Fruit fly (Drosophila melanogaster) whole organism, embryonic: ENCODE measurements around the gene Pdi.

Experiments
- ATbp ChIP-seq: fragments of 200-800 bp; sonication (Bioruptor generic); optimal IDR thresholded peaks from 2 replicates; lab custom pipeline; 2017; ENCODE audit warnings: missing biosample characterization, mild to moderate bottlenecking, missing genetic modification characterization, missing genetic modification reagents
- Asciz ChIP-seq: fragments of 200-800 bp; sonication (Bioruptor generic); optimal IDR thresholded peaks from 2 replicates; lab custom pipeline; 2017; ENCODE audit warnings: missing biosample characterization, mild to moderate bottlenecking, missing genetic modification characterization, missing genetic modification reagents
- Bteb2 ChIP-seq: fragments of 200-800 bp; sonication (Bioruptor generic); optimal IDR thresholded peaks from 2 replicates; lab custom pipeline; 2016; ENCODE audit warnings: missing biosample characterization, missing genetic modification characterization
- CG10462 ChIP-seq: fragments of 200-800 bp; sonication (Bioruptor generic); optimal IDR thresholded peaks from 2 replicates; lab custom pipeline; 2016; ENCODE audit warnings: missing biosample characterization, missing genetic modification characterization
- CG11093 ChIP-seq: fragments of 200-800 bp; sonication (Bioruptor generic); IDR thresholded peaks from 3 replicates; pipeline ENCODE4 v1.3.6; 2022; ENCODE audit warnings: missing biosample characterization, missing genetic modification characterization
- CG12236 ChIP-seq: fragments of 200-800 bp; sonication (Bioruptor generic); optimal IDR thresholded peaks from 2 replicates; lab custom pipeline; 2016; ENCODE audit warnings: missing biosample characterization, missing genetic modification characterization
- CG12299 ChIP-seq: fragments of 200-800 bp; sonication (Bioruptor generic); optimal IDR thresholded peaks from 2 replicates; lab custom pipeline; 2018; ENCODE audit warnings: missing biosample characterization, mild to moderate bottlenecking, missing genetic modification characterization
- CG14441 ChIP-seq: fragments of 200-800 bp; sonication (Bioruptor generic); IDR thresholded peaks from 2 replicates; pipeline ENCODE4 v1.3.6; 2022; ENCODE audit warnings: missing biosample characterization, missing genetic modification characterization
- CG15269 ChIP-seq: fragments of 200-800 bp; sonication (Bioruptor generic); optimal IDR thresholded peaks from 2 replicates; lab custom pipeline; 2018; ENCODE audit warnings: missing biosample characterization, mild to moderate bottlenecking, missing genetic modification characterization, moderate library complexity
- CG17385 ChIP-seq: fragments of 200-800 bp; sonication (Bioruptor generic); optimal IDR thresholded peaks from 3 replicates; lab custom pipeline; 2018; ENCODE audit warnings: missing biosample characterization, mild to moderate bottlenecking, missing genetic modification characterization
- CG30431 ChIP-seq: fragments of 200-800 bp; sonication (Bioruptor generic); optimal IDR thresholded peaks from 2 replicates; lab custom pipeline; 2017; ENCODE audit warnings: missing biosample characterization, missing genetic modification characterization
- CG31224 ChIP-seq: fragments of 200-800 bp; sonication (Bioruptor generic); IDR thresholded peaks from 2 replicates; pipeline ENCODE4 v1.3.6; 2022; ENCODE audit warnings: missing biosample characterization, missing genetic modification characterization
- CG31441 ChIP-seq: fragments of 200-800 bp; sonication (Bioruptor generic); IDR thresholded peaks from 2 replicates; pipeline ENCODE4 v1.3.6; 2022; ENCODE audit warnings: missing biosample characterization, missing genetic modification characterization
- CG6175 ChIP-seq: fragments of 200-800 bp; sonication (Bioruptor generic); IDR thresholded peaks from 3 replicates; pipeline ENCODE4 v1.3.6; 2022; ENCODE audit warnings: missing biosample characterization, missing genetic modification characterization
- CG8388 ChIP-seq: fragments of 200-800 bp; sonication (Bioruptor generic); optimal IDR thresholded peaks from 2 replicates; lab custom pipeline; 2019; ENCODE audit warnings: missing biosample characterization, mild to moderate bottlenecking, missing genetic modification characterization, moderate library complexity
- CG8478 ChIP-seq: fragments of >200 bp; optimal IDR thresholded peaks from 2 replicates; lab custom pipeline; 2018
- Camta ChIP-seq: fragments of 200-800 bp; sonication (Bioruptor generic); optimal IDR thresholded peaks from 2 replicates; lab custom pipeline; 2016; ENCODE audit warnings: missing biosample characterization, missing genetic modification characterization
- D19A ChIP-seq: fragments of 200-800 bp; optimal IDR thresholded peaks from 3 replicates; lab custom pipeline; 2019; ENCODE audit warnings: missing biosample characterization, mild to moderate bottlenecking, missing genetic modification characterization, moderate library complexity
- Dbx ChIP-seq: fragments of 200-800 bp; sonication (Bioruptor generic); IDR thresholded peaks from 3 replicates; pipeline ENCODE4 v1.3.6; 2022; ENCODE audit warnings: missing biosample characterization, missing genetic modification characterization
- Dref ChIP-seq: fragments of 200-800 bp; sonication (Bioruptor generic); IDR thresholded peaks from 2 replicates; pipeline ENCODE4 v1.3.6; 2022; ENCODE audit warnings: missing biosample characterization, missing genetic modification characterization
- ERR ChIP-seq: fragments of 200-800 bp; sonication (Bioruptor generic); optimal IDR thresholded peaks from 2 replicates; lab custom pipeline; 2016; ENCODE audit warnings: missing biosample characterization, missing genetic modification characterization
- HmgD ChIP-seq: fragments of 200-800 bp; sonication (Bioruptor generic); optimal IDR thresholded peaks from 3 replicates; lab custom pipeline; 2016; ENCODE audit warnings: missing biosample characterization, missing genetic modification characterization
- Hr78 ChIP-seq, 2 experiments: fragments of 200-800 bp in 1 of 2; fragments of >200 bp in 1 of 2; sonication (Bioruptor generic) in 1 of 2; optimal IDR thresholded peaks; 2 replicates each; lab custom pipeline; 2017 to 2019; ENCODE audit warnings: missing biosample characterization in 2 of 2, missing genetic modification characterization in 2 of 2, mild to moderate bottlenecking in 1 of 2, moderate library complexity in 1 of 2
- NC2α ChIP-seq: fragments of 200-800 bp; sonication (Bioruptor generic); optimal IDR thresholded peaks from 2 replicates; lab custom pipeline; 2016; ENCODE audit warnings: missing biosample characterization, missing genetic modification characterization
- Nf-YB ChIP-seq: fragments of 200-800 bp; sonication (Bioruptor generic); optimal IDR thresholded peaks from 3 replicates; lab custom pipeline; 2019; ENCODE audit warnings: missing biosample characterization, mild to moderate bottlenecking, missing genetic modification characterization, moderate library complexity
- Optix ChIP-seq: fragments of 200-800 bp; sonication (Bioruptor generic); IDR thresholded peaks from 3 replicates; pipeline ENCODE4 v1.3.6; 2022; ENCODE audit warnings: missing biosample characterization, missing genetic modification characterization
- Ptx1 ChIP-seq: fragments of 200-800 bp; sonication (Bioruptor generic); IDR thresholded peaks from 2 replicates; pipeline ENCODE4 v1.3.6; 2022; ENCODE audit warnings: missing biosample characterization, missing genetic modification characterization
- Sox100B ChIP-seq: fragments of 200-800 bp; sonication (Bioruptor generic); optimal IDR thresholded peaks from 3 replicates; lab custom pipeline; 2018; ENCODE audit warnings: missing biosample characterization, mild to moderate bottlenecking, missing genetic modification characterization
- Sry-δ ChIP-seq: fragments of 200-800 bp; sonication (Bioruptor generic); optimal IDR thresholded peaks from 2 replicates; lab custom pipeline; 2016; ENCODE audit warnings: missing biosample characterization, missing genetic modification characterization
- bab2 ChIP-seq: fragments of 200-800 bp; sonication (Bioruptor generic); optimal IDR thresholded peaks from 2 replicates; lab custom pipeline; 2016; ENCODE audit warnings: missing biosample characterization, missing genetic modification characterization
- disco-r ChIP-seq: fragments of 200-800 bp; sonication (Bioruptor generic); optimal IDR thresholded peaks from 2 replicates; lab custom pipeline; 2016; ENCODE audit warnings: missing biosample characterization, missing genetic modification characterization
- dpn ChIP-seq, 2 experiments: fragments of 200-800 bp; sonication (Bioruptor generic); optimal IDR thresholded peaks; 3 replicates each; lab custom pipeline; 2016; ENCODE audit warnings: missing biosample characterization in 2 of 2, missing genetic modification characterization in 2 of 2
- fd96Cb ChIP-seq: fragments of 200-800 bp; sonication (Bioruptor generic); optimal IDR thresholded peaks from 2 replicates; lab custom pipeline; 2018; ENCODE audit warnings: missing biosample characterization, mild to moderate bottlenecking, missing genetic modification characterization, moderate library complexity
- fru ChIP-seq: fragments of >200 bp; optimal IDR thresholded peaks from 2 replicates; lab custom pipeline; 2017
- h ChIP-seq: fragments of >200 bp; optimal IDR thresholded peaks from 2 replicates; lab custom pipeline; 2017
- ham ChIP-seq: fragments of 200-800 bp; sonication (Bioruptor generic); IDR thresholded peaks from 2 replicates; pipeline ENCODE4 v1.3.6; 2022; ENCODE audit warnings: missing biosample characterization, missing genetic modification characterization
- jigr1 ChIP-seq: fragments of 200-800 bp; sonication (Bioruptor generic); IDR thresholded peaks from 3 replicates; pipeline ENCODE4 v1.3.6; 2022; ENCODE audit warnings: missing biosample characterization, missing genetic modification characterization
- klu ChIP-seq: fragments of 200-800 bp; sonication (Bioruptor generic); IDR thresholded peaks from 2 replicates; pipeline ENCODE4 v1.3.6; 2022; ENCODE audit warnings: missing biosample characterization, missing genetic modification characterization
- mirr ChIP-seq: fragments of 200-800 bp; sonication (Bioruptor generic); optimal IDR thresholded peaks from 3 replicates; lab custom pipeline; 2018; ENCODE audit warnings: missing biosample characterization, mild to moderate bottlenecking, missing genetic modification characterization
- nerfin-2 ChIP-seq: fragments of 200-800 bp; sonication (Bioruptor generic); IDR thresholded peaks from 2 replicates; pipeline ENCODE4 v1.3.6; 2022; ENCODE audit warnings: missing biosample characterization, missing genetic modification characterization; ENCODE audit not compliant: partially characterized antibody
- odd ChIP-seq: fragments of 200-800 bp; sonication (Bioruptor generic); optimal IDR thresholded peaks from 2 replicates; lab custom pipeline; 2017; ENCODE audit warnings: missing biosample characterization, mild to moderate bottlenecking, missing genetic modification characterization
- pho ChIP-seq: fragments of 200-800 bp; sonication (Bioruptor generic); optimal IDR thresholded peaks from 2 replicates; lab custom pipeline; 2016; ENCODE audit warnings: missing biosample characterization, missing genetic modification characterization
- ranshi ChIP-seq: fragments of 200-800 bp; sonication (Bioruptor generic); IDR thresholded peaks from 2 replicates; pipeline ENCODE4 v1.3.6; 2022; ENCODE audit warnings: missing biosample characterization, missing genetic modification characterization
- row ChIP-seq: fragments of 200-800 bp; sonication (Bioruptor generic); IDR thresholded peaks from 3 replicates; pipeline ENCODE4 v1.3.6; 2022; ENCODE audit warnings: missing biosample characterization, missing genetic modification characterization
- sd ChIP-seq: fragments of 200-800 bp; sonication (Bioruptor generic); optimal IDR thresholded peaks from 3 replicates; lab custom pipeline; 2018; ENCODE audit warnings: missing biosample characterization, mild to moderate bottlenecking, missing genetic modification characterization, moderate library complexity
- sens-2 ChIP-seq: fragments of 200-800 bp; sonication (Bioruptor generic); IDR thresholded peaks from 2 replicates; pipeline ENCODE4 v1.3.6; 2022; ENCODE audit warnings: missing biosample characterization, missing genetic modification characterization
- so ChIP-seq: fragments of 200-800 bp; sonication (Bioruptor generic); IDR thresholded peaks from 3 replicates; pipeline ENCODE4 v1.3.6; 2022; ENCODE audit warnings: missing biosample characterization, missing genetic modification characterization
- sob ChIP-seq: fragments of 200-800 bp; sonication (Bioruptor generic); IDR thresholded peaks from 2 replicates; pipeline ENCODE4 v1.3.6; 2022; ENCODE audit warnings: missing biosample characterization, missing genetic modification characterization
- z ChIP-seq: fragments of 200-800 bp; sonication (Bioruptor generic); IDR thresholded peaks from 3 replicates; pipeline ENCODE4 v1.3.6; 2022; ENCODE audit warnings: missing biosample characterization, missing genetic modification characterization
- zen ChIP-seq: fragments of 200-800 bp; sonication (Bioruptor generic); optimal IDR thresholded peaks from 3 replicates; lab custom pipeline; 2018; ENCODE audit warnings: missing biosample characterization, mild to moderate bottlenecking, missing genetic modification characterization, moderate library complexity
- zfh2 ChIP-seq: fragments of 200-800 bp; sonication (Bioruptor generic); optimal IDR thresholded peaks from 2 replicates; lab custom pipeline; 2016; ENCODE audit warnings: missing biosample characterization, missing genetic modification characterization

Gene Pdi

dm6 chr3L:15158330-15159114 lies 15.9 kb upstream of the Pdi start, which contains the start of the genes Msh6 and Prp31 (continued):
- TF ChIP-seq ERR (no peak), bab2 (GFP tag; lab: Kevin White, UChicago) (peak; percentile 75), fd96Cb (tag; lab: Kevin White, UChicago) (peak; percentile 79), CG12236 (GFP tag; lab: Kevin White, UChicago) (peak; percentile 46), mirr (GFP tag; lab: Kevin White, UChicago) (no peak), sd (tag; lab: Kevin White, UChicago) (no peak), CG17385 (peak; percentile 59), NC2α (peak; percentile 13), Asciz (GFP tag; lab: Kevin White, UChicago) (no peak), CG8478 (lab: Kevin White, UChicago) (no peak), CG31224 (GFP tag; lab: Robert Waterston, UW) (peak; percentile 60; the same call in 1 of the 2 replicates), CG8388 (GFP tag; lab: Kevin White, UChicago) (peak; percentile 38), Camta (GFP tag; lab: Kevin White, UChicago) (peak; percentile 75), HmgD (GFP tag; lab: Kevin White, UChicago) (peak; percentile 17), sens-2 (no peak), Dbx (GFP tag; lab: Robert Waterston, UW) (peak; percentile 52; the same call in 2 of the 3 replicates), odd (GFP tag; lab: Kevin White, UChicago) (no peak), CG6175 (GFP tag; lab: Robert Waterston, UW) (no peak), fru (lab: Kevin White, UChicago) (no peak), CG14441 (GFP tag; lab: Robert Waterston, UW) (peak; percentile 69), sob (GFP tag; lab: Robert Waterston, UW) (peak; percentile 53; the same call in 1 of the 2 replicates), z (GFP tag; lab: Robert Waterston, UW) (no peak), h (lab: Kevin White, UChicago) (no peak), CG11093 (GFP tag; lab: Robert Waterston, UW) (no peak), Ptx1 (GFP tag; lab: Robert Waterston, UW) (peak; percentile 42; the same call in 1 of the 2 replicates), D19A (tag; lab: Kevin White, UChicago) (peak; percentile 49), Nf-YB (peak; percentile 48), CG15269 (tag; lab: Kevin White, UChicago) (peak; percentile 70), jigr1 (no peak; the same call in 2 of the 3 replicates), CG12299 (tag; lab: Kevin White, UChicago) (no peak), Dref (no peak), klu (GFP tag; lab: Robert Waterston, UW) (peak; percentile 53; the same call in 1 of the 2 replicates), pho (GFP tag; lab: Kevin White, UChicago) (peak; percentile 80), Bteb2 (GFP tag; lab: Kevin White, UChicago) (peak; percentile 62), zen (peak; percentile 53), CG31441 (peak; percentile 59; the same call in 1 of the 2 replicates), disco-r (GFP tag; lab: Kevin White, UChicago) (no peak), Sry-δ (GFP tag; lab: Kevin White, UChicago) (peak; percentile 48), Hr78 (GFP tag; optimal IDR thresholded peaks at IDR 0.05; lab: Kevin White, UChicago) (no peak), CG30431 (GFP tag; lab: Kevin White, UChicago) (peak; percentile 27), CG10462 (GFP tag; lab: Kevin White, UChicago) (peak; percentile 38), ATbp (GFP tag; lab: Kevin White, UChicago) (no peak), ham (no peak), row (GFP tag; lab: Robert Waterston, UW) (peak; percentile 82), nerfin-2 (GFP tag; lab: Robert Waterston, UW) (no peak), Sox100B (GFP tag; lab: Kevin White, UChicago) (peak; percentile 69), so (GFP tag; lab: Robert Waterston, UW) (0 out of 3 replicates have a peak, but pooled peaks have one; percentile 47), zfh2 (peak; percentile 25), dpn (GFP tag; optimal IDR thresholded peaks at IDR 0.05; lab: Kevin White, UChicago) (peak; percentile 71 to 78), Optix (GFP tag; lab: Robert Waterston, UW) (no peak), ranshi (GFP tag; lab: Robert Waterston, UW) (peak; percentile 67; the same call in 1 of the 2 replicates)
